Fruit fly (Drosophila melanogaster): ENCODE results near the gene CG42779.

DNA sequence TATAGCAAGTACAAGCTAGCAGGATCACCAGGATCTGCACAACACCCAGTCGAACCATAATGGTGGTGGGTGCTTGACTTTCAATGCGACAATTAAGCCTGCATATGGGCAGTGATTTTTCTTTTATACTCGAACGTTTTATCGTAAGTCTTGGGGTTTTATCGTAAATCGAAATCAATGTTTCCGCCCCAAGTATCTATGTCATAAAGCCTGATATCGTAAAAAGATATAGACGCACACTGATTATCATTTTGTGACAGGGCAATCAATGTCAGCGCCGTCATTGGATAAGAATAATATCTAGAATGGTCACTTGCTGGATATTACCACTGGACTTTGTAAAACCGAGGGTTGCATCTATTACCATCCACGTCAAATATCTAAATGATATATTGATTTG lies 8.9 kb downstream of the CG42779 start, which contains the start of gene CG17475:
- no peak for TF ChIP-seq psq (optimal IDR thresholded peaks at IDR 0.05)
- no peak for TF ChIP-seq ttk (optimal IDR thresholded peaks at IDR 0.05)
- TF ChIP-seq h (optimal IDR thresholded peaks at IDR 0.05) = no peak
- no peak for TF ChIP-seq Sin3A (optimal IDR thresholded peaks at IDR 0.05)
- no peak for TF ChIP-seq insv (optimal IDR thresholded peaks at IDR 0.05)

Data from Kc167 (cell line).